Worm (Caenorhabditis elegans) whole organism, L4 larva: Measurements from ENCODE around the gene K05F6.8.

Experiments
- daf-16 ChIP-seq, 3 experiments: sonication (generic microtip); optimal IDR thresholded peaks; 2 replicates each; lab custom pipeline; 2016 to 2017; ENCODE audit warnings: missing genetic modification characterization in 3 of 3, missing genetic modification reagents in 3 of 3, mild to moderate bottlenecking in 2 of 3, missing compliant biosample characterization in 2 of 3, missing biosample characterization in 1 of 3, moderate library complexity in 1 of 3
- nhr-28 ChIP-seq: fragments of 150-350 bp; optimal IDR thresholded peaks from 2 replicates; lab custom pipeline; 2014; ENCODE audit warnings: missing biosample characterization, missing genetic modification characterization
- tra-1 ChIP-seq: fragments of 200-800 bp; sonication (Bioruptor generic); IDR thresholded peaks from 2 replicates; pipeline ENCODE4 v1.3.6; 2022; ENCODE audit warnings: missing genetic modification reagents, missing genetic modification characterization, missing compliant biosample characterization

Gene K05F6.8

DNA sequence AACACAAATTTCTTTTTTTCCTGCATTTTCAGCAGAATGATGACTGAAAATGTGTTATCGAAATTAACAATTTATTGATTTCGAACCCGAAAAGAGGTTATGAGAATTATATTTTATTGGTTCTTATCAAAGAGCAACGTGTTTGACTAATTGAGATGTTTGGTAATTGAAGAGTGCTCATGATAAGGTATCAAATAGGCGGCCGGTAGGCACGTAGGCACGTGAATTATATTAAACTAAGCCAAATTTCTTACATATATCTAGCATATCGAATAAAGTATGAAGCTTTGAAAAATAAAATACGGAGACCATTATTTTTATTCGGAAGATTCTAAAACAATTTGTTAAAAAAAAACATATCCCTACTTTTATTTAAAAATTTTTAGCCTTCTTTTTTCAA is 50.2 kb downstream of the K05F6.8 start, which contains the start of gene math-45:
Gene math-45, minus strand, starts transcription at position 101 of the 400 bp plus-strand sequence.
- TF ChIP-seq nhr-28 (tag; lab: Kevin White, UChicago) = peak; percentile 17
- no peak for TF ChIP-seq daf-16 (GFP tag; optimal IDR thresholded peaks at IDR 0.05; lab: Kevin White, UChicago)
- peak; percentile 52 for TF ChIP-seq daf-16 (tag; optimal IDR thresholded peaks at IDR 0.05; lab: Kevin White, UChicago)
- TF ChIP-seq tra-1 = no peak
